Fruit fly (Drosophila melanogaster) whole organism, embryonic: ENCODE data around the gene CG7173.
A peak's percentile ranks its signal among the peaks of the same experiment; 100 is the strongest.

Experiments used
- CG10147 ChIP-seq: fragments of 200-800 bp; sonication (Bioruptor generic); optimal IDR thresholded peaks from 2 replicates; lab custom pipeline; 2019; ENCODE audit warnings: missing biosample characterization, mild to moderate bottlenecking, missing genetic modification characterization, moderate library complexity
- CG10543 ChIP-seq: fragments of 200-800 bp; sonication (Bioruptor generic); optimal IDR thresholded peaks from 3 replicates; lab custom pipeline; 2017; ENCODE audit warnings: missing biosample characterization, mild to moderate bottlenecking, missing genetic modification characterization, moderate library complexity
- CG11093 ChIP-seq: fragments of 200-800 bp; sonication (Bioruptor generic); IDR thresholded peaks from 3 replicates; pipeline ENCODE4 v1.3.6; 2022; ENCODE audit warnings: missing biosample characterization, missing genetic modification characterization
- CG11696 ChIP-seq: fragments of 200-800 bp; sonication (Bioruptor generic); IDR thresholded peaks from 2 replicates; pipeline ENCODE4 v1.3.6; 2022; ENCODE audit warnings: missing biosample characterization, missing genetic modification characterization
- CG12299 ChIP-seq: fragments of 200-800 bp; sonication (Bioruptor generic); optimal IDR thresholded peaks from 2 replicates; lab custom pipeline; 2018; ENCODE audit warnings: missing biosample characterization, mild to moderate bottlenecking, missing genetic modification characterization
- CG12942 ChIP-seq: fragments of 200-800 bp; sonication (Bioruptor generic); optimal IDR thresholded peaks from 3 replicates; lab custom pipeline; 2016; ENCODE audit warnings: missing biosample characterization, missing genetic modification characterization
- CG15514 ChIP-seq: fragments of 200-800 bp; sonication (Bioruptor generic); optimal IDR thresholded peaks from 3 replicates; lab custom pipeline; 2017; ENCODE audit warnings: missing biosample characterization, missing genetic modification characterization, mild to moderate bottlenecking, moderate library complexity, missing genetic modification reagents
- CG16779 ChIP-seq: fragments of 200-800 bp; sonication (Bioruptor generic); IDR thresholded peaks from 2 replicates; pipeline ENCODE4 v1.3.6; 2022; ENCODE audit warnings: missing biosample characterization, missing genetic modification characterization
- CG16863 ChIP-seq: fragments of 200-800 bp; sonication (Bioruptor generic); optimal IDR thresholded peaks from 3 replicates; lab custom pipeline; 2016; ENCODE audit warnings: missing biosample characterization, missing genetic modification characterization
- CG17361 ChIP-seq: fragments of 200-800 bp; sonication (Bioruptor generic); IDR thresholded peaks from 3 replicates; pipeline ENCODE4 v1.3.6; 2022; ENCODE audit warnings: missing biosample characterization, missing genetic modification characterization
- CG17568 ChIP-seq: fragments of 200-800 bp; sonication (Bioruptor generic); optimal IDR thresholded peaks from 2 replicates; lab custom pipeline; 2018; ENCODE audit warnings: missing biosample characterization, mild to moderate bottlenecking, missing genetic modification characterization, moderate library complexity
- CG18599 ChIP-seq: fragments of 200-800 bp; sonication (Bioruptor generic); optimal IDR thresholded peaks from 3 replicates; lab custom pipeline; 2017; ENCODE audit warnings: missing biosample characterization, missing genetic modification characterization, mild to moderate bottlenecking, moderate library complexity, missing genetic modification reagents
- CG3065 ChIP-seq: fragments of 200-800 bp; sonication (Bioruptor generic); optimal IDR thresholded peaks from 2 replicates; lab custom pipeline; 2016; ENCODE audit warnings: missing biosample characterization, missing genetic modification characterization
- CG3163 ChIP-seq: fragments of 200-800 bp; sonication (Bioruptor generic); optimal IDR thresholded peaks from 3 replicates; lab custom pipeline; 2016; ENCODE audit warnings: missing biosample characterization, missing genetic modification characterization
- CG3281 ChIP-seq: fragments of 200-800 bp; sonication (Bioruptor generic); optimal IDR thresholded peaks from 3 replicates; lab custom pipeline; 2017; ENCODE audit warnings: missing biosample characterization, mild to moderate bottlenecking, missing genetic modification characterization
- CG34376 ChIP-seq: fragments of 200-800 bp; sonication (Bioruptor generic); optimal IDR thresholded peaks from 2 replicates; lab custom pipeline; 2018; ENCODE audit warnings: missing biosample characterization, mild to moderate bottlenecking, missing genetic modification characterization
- CG3838 ChIP-seq: fragments of 200-800 bp; sonication (Bioruptor generic); optimal IDR thresholded peaks from 3 replicates; lab custom pipeline; 2016; ENCODE audit warnings: missing biosample characterization, missing genetic modification characterization
- CG3995 ChIP-seq: fragments of 200-800 bp; sonication (Bioruptor generic); optimal IDR thresholded peaks from 3 replicates; lab custom pipeline; 2016; ENCODE audit warnings: missing biosample characterization, missing genetic modification characterization
- CG4854 ChIP-seq: fragments of 200-800 bp; sonication (Bioruptor generic); optimal IDR thresholded peaks from 2 replicates; lab custom pipeline; 2016; ENCODE audit warnings: missing biosample characterization, missing genetic modification characterization, inconsistent platforms
- CG5180 ChIP-seq: fragments of 200-800 bp; sonication (Bioruptor generic); optimal IDR thresholded peaks from 3 replicates; lab custom pipeline; 2017; ENCODE audit warnings: missing biosample characterization, missing genetic modification characterization, mild to moderate bottlenecking, moderate library complexity, missing genetic modification reagents
- CG8359 ChIP-seq: fragments of 200-800 bp; sonication (Bioruptor generic); optimal IDR thresholded peaks from 2 replicates; lab custom pipeline; 2017; ENCODE audit warnings: missing biosample characterization, mild to moderate bottlenecking, missing genetic modification characterization, borderline replicate concordance
- Camta ChIP-seq: fragments of 200-800 bp; sonication (Bioruptor generic); optimal IDR thresholded peaks from 2 replicates; lab custom pipeline; 2016; ENCODE audit warnings: missing biosample characterization, missing genetic modification characterization
- Eip74EF ChIP-seq, 2 experiments: fragments of 200-800 bp in 1 of 2; fragments of >200 bp in 1 of 2; sonication (Bioruptor generic) in 1 of 2; optimal IDR thresholded peaks; 2 replicates each; lab custom pipeline; 2017 to 2019; ENCODE audit warnings: missing biosample characterization in 2 of 2, missing genetic modification characterization in 2 of 2, mild to moderate bottlenecking in 1 of 2, moderate library complexity in 1 of 2
- Fer1 ChIP-seq: fragments of 200-800 bp; sonication (Bioruptor generic); optimal IDR thresholded peaks from 2 replicates; lab custom pipeline; 2017; ENCODE audit warnings: missing biosample characterization, mild to moderate bottlenecking, missing genetic modification characterization
- GATAe ChIP-seq: fragments of 200-800 bp; sonication (Bioruptor generic); conservative IDR thresholded peaks from 2 replicates; pipeline ENCODE4 v1.3.6; 2022; ENCODE audit warnings: missing biosample characterization, missing genetic modification characterization
- HHEX ChIP-seq: fragments of 200-800 bp; sonication (Bioruptor generic); optimal IDR thresholded peaks from 3 replicates; lab custom pipeline; 2017; ENCODE audit warnings: missing biosample characterization, mild to moderate bottlenecking, missing genetic modification characterization, missing genetic modification reagents
- HLH4C ChIP-seq: fragments of 200-800 bp; sonication (Bioruptor generic); IDR thresholded peaks from 3 replicates; pipeline ENCODE4 v1.3.6; 2022; ENCODE audit warnings: missing biosample characterization, missing genetic modification characterization; ENCODE audit not compliant: partially characterized antibody
- Lhr ChIP-seq: fragments of 200-800 bp; sonication (Bioruptor generic); optimal IDR thresholded peaks from 3 replicates; lab custom pipeline; 2017; ENCODE audit warnings: mild to moderate bottlenecking, missing biosample characterization, missing genetic modification reagents, missing genetic modification characterization
- MESR4 ChIP-seq: fragments of 200-800 bp; sonication (Bioruptor generic); optimal IDR thresholded peaks from 2 replicates; lab custom pipeline; 2018; ENCODE audit warnings: missing biosample characterization, mild to moderate bottlenecking, missing genetic modification characterization, moderate library complexity
- MTF-1 ChIP-seq: fragments of 200-800 bp; sonication (Bioruptor generic); optimal IDR thresholded peaks from 2 replicates; lab custom pipeline; 2018; ENCODE audit warnings: missing biosample characterization, mild to moderate bottlenecking, missing genetic modification characterization, borderline replicate concordance
- Max ChIP-seq: fragments of 200-800 bp; sonication (Bioruptor generic); optimal IDR thresholded peaks from 2 replicates; lab custom pipeline; 2016; ENCODE audit warnings: missing biosample characterization, mild to moderate bottlenecking, missing genetic modification characterization
- Med ChIP-seq: fragments of 200-800 bp; sonication (Bioruptor generic); peaks from one replicate; lab custom pipeline; 2016; ENCODE audit warnings: missing biosample characterization, missing genetic modification characterization, mild to moderate bottlenecking, inconsistent platforms, moderate library complexity
- NfI ChIP-seq: fragments of 200-800 bp; sonication (Bioruptor generic); optimal IDR thresholded peaks from 3 replicates; lab custom pipeline; 2018; ENCODE audit warnings: missing biosample characterization, mild to moderate bottlenecking, missing genetic modification characterization, moderate library complexity
- Oaz ChIP-seq: fragments of 200-800 bp; sonication (Bioruptor generic); IDR thresholded peaks from 2 replicates; pipeline ENCODE4 v1.3.6; 2022; ENCODE audit warnings: missing biosample characterization, missing genetic modification characterization
- Optix ChIP-seq: fragments of 200-800 bp; sonication (Bioruptor generic); IDR thresholded peaks from 3 replicates; pipeline ENCODE4 v1.3.6; 2022; ENCODE audit warnings: missing biosample characterization, missing genetic modification characterization
- Pdp1 ChIP-seq, 2 experiments: fragments of 200-800 bp; sonication (Bioruptor generic); optimal IDR thresholded peaks; 3 replicates each; lab custom pipeline; 2016; ENCODE audit warnings: missing biosample characterization in 2 of 2, missing genetic modification characterization in 2 of 2, mild to moderate bottlenecking in 1 of 2, moderate library complexity in 1 of 2
- Rx ChIP-seq: fragments of 200-800 bp; sonication (Bioruptor generic); IDR thresholded peaks from 2 replicates; pipeline ENCODE4 v1.3.6; 2022; ENCODE audit warnings: missing biosample characterization, missing genetic modification characterization
- amos ChIP-seq: fragments of 200-800 bp; sonication (Bioruptor generic); IDR thresholded peaks from 2 replicates; pipeline ENCODE4 v1.3.6; 2022; ENCODE audit warnings: missing biosample characterization, missing genetic modification characterization; ENCODE audit not compliant: partially characterized antibody
- ash1 ChIP-seq: fragments of 200-800 bp; sonication (Bioruptor generic); optimal IDR thresholded peaks from 2 replicates; lab custom pipeline; 2018; ENCODE audit warnings: missing biosample characterization, mild to moderate bottlenecking, missing genetic modification characterization
- az2 ChIP-seq: fragments of 200-800 bp; sonication (Bioruptor generic); optimal IDR thresholded peaks from 3 replicates; lab custom pipeline; 2016; ENCODE audit warnings: missing biosample characterization, missing genetic modification characterization
- dati ChIP-seq: fragments of 200-800 bp; sonication (Bioruptor generic); IDR thresholded peaks from 2 replicates; pipeline ENCODE4 v1.3.6; 2022; ENCODE audit warnings: missing biosample characterization, missing genetic modification characterization
- exex ChIP-seq: fragments of 200-800 bp; sonication (Bioruptor generic); optimal IDR thresholded peaks from 4 replicates; lab custom pipeline; 2018; ENCODE audit warnings: missing biosample characterization, mild to moderate bottlenecking, missing genetic modification characterization, moderate library complexity
- h ChIP-seq: fragments of >200 bp; optimal IDR thresholded peaks from 2 replicates; lab custom pipeline; 2017
- hb ChIP-seq: fragments of 200-800 bp; sonication (Bioruptor generic); IDR thresholded peaks from 3 replicates; pipeline ENCODE4 v1.3.6; 2022; ENCODE audit warnings: missing biosample characterization, missing genetic modification characterization; ENCODE audit not compliant: partially characterized antibody
- lmd ChIP-seq: fragments of 200-800 bp; sonication (Bioruptor generic); IDR thresholded peaks from 2 replicates; pipeline ENCODE4 v1.3.6; 2022; ENCODE audit warnings: missing biosample characterization, missing genetic modification characterization
- nmo ChIP-seq: fragments of 200-800 bp; sonication (Bioruptor generic); optimal IDR thresholded peaks from 2 replicates; lab custom pipeline; 2018; ENCODE audit warnings: missing biosample characterization, mild to moderate bottlenecking, missing genetic modification characterization, moderate library complexity
- otp ChIP-seq: fragments of 200-800 bp; sonication (Bioruptor generic); IDR thresholded peaks from 3 replicates; pipeline ENCODE4, ENCODE4 v1.3.6; 2022; ENCODE audit warnings: missing biosample characterization, missing genetic modification characterization
- sob ChIP-seq: fragments of 200-800 bp; sonication (Bioruptor generic); IDR thresholded peaks from 2 replicates; pipeline ENCODE4 v1.3.6; 2022; ENCODE audit warnings: missing biosample characterization, missing genetic modification characterization
- wor ChIP-seq: fragments of 200-800 bp; sonication (Bioruptor generic); IDR thresholded peaks from 2 replicates; pipeline ENCODE4 v1.3.6; 2022; ENCODE audit warnings: missing biosample characterization, missing genetic modification characterization
- z ChIP-seq: fragments of 200-800 bp; sonication (Bioruptor generic); IDR thresholded peaks from 3 replicates; pipeline ENCODE4 v1.3.6; 2022; ENCODE audit warnings: missing biosample characterization, missing genetic modification characterization
- zfh1 ChIP-seq: fragments of 200-800 bp; sonication (Bioruptor generic); IDR thresholded peaks from 3 replicates; pipeline ENCODE4 v1.3.6; 2022; ENCODE audit warnings: missing biosample characterization, missing genetic modification characterization

Gene CG7173

dm6 chr3L:21554752-21555151 lies 3.3 kb downstream of the CG7173 start, which contains the start of gene Wnk (continued):
- no peak for TF ChIP-seq otp
- peak; percentile 78 for TF ChIP-seq CG3995
- TF ChIP-seq CG3281 (GFP tag; lab: Kevin White, UChicago) = no peak
- no peak for TF ChIP-seq CG34376 (GFP tag; lab: Kevin White, UChicago)
- no peak for TF ChIP-seq Rx (GFP tag; lab: Robert Waterston, UW)
- no peak for TF ChIP-seq GATAe (GFP tag; lab: Robert Waterston, UW)
- TF ChIP-seq CG16779 (GFP tag; lab: Robert Waterston, UW) = no peak
- no peak for TF ChIP-seq CG17568
- TF ChIP-seq Oaz = no peak
- TF ChIP-seq CG5180 (GFP tag; lab: Kevin White, UChicago) = no peak
- TF ChIP-seq CG12942 (GFP tag; lab: Kevin White, UChicago) = no peak
- no peak for TF ChIP-seq CG12299 (tag; lab: Kevin White, UChicago)
- TF ChIP-seq Pdp1 (GFP tag; optimal IDR thresholded peaks at IDR 0.05; lab: Kevin White, UChicago) = peak in 1 of 2 experiments; percentile 100
- TF ChIP-seq lmd = no peak
- no peak for TF ChIP-seq CG8359 (GFP tag; lab: Kevin White, UChicago)
- TF ChIP-seq MTF-1 (GFP tag; lab: Kevin White, UChicago) = no peak
- TF ChIP-seq zfh1 (GFP tag; lab: Robert Waterston, UW) = no peak
- no peak for TF ChIP-seq CG3838 (GFP tag; lab: Kevin White, UChicago)
- no peak for TF ChIP-seq Lhr (GFP tag; lab: Kevin White, UChicago)
- TF ChIP-seq Med (GFP tag; lab: Kevin White, UChicago) = no peak
- TF ChIP-seq Max (GFP tag; lab: Kevin White, UChicago) = no peak
- TF ChIP-seq dati (GFP tag; lab: Robert Waterston, UW) = no peak
- TF ChIP-seq Camta (GFP tag; lab: Kevin White, UChicago) = no peak
- no peak for TF ChIP-seq CG3163 (GFP tag; lab: Kevin White, UChicago)
- TF ChIP-seq Optix = no peak
- TF ChIP-seq z = no peak
- no peak for TF ChIP-seq CG10543
- TF ChIP-seq h (lab: Kevin White, UChicago) = no peak
- TF ChIP-seq CG17361 = no peak
- no peak for TF ChIP-seq CG3065 (GFP tag; lab: Kevin White, UChicago)
- no peak for TF ChIP-seq HHEX (GFP tag; lab: Kevin White, UChicago)
- no peak for TF ChIP-seq Eip74EF (GFP tag; optimal IDR thresholded peaks at IDR 0.05; lab: Kevin White, UChicago)
- TF ChIP-seq wor (GFP tag; lab: Robert Waterston, UW) = no peak
- no peak for TF ChIP-seq CG18599 (GFP tag; lab: Kevin White, UChicago)
- no peak for TF ChIP-seq ash1 (GFP tag; lab: Kevin White, UChicago)
- no peak for TF ChIP-seq NfI (GFP tag; lab: Kevin White, UChicago)
- no peak for TF ChIP-seq CG10147
- no peak for TF ChIP-seq CG11696
- peak; percentile 89 for TF ChIP-seq MESR4 (GFP tag; lab: Kevin White, UChicago)
- no peak for TF ChIP-seq CG16863 (GFP tag; lab: Kevin White, UChicago)
- peak; percentile 83 for TF ChIP-seq amos (GFP tag; lab: Robert Waterston, UW)
- TF ChIP-seq az2 = no peak
- no peak for TF ChIP-seq CG11093
- no peak for TF ChIP-seq CG15514
- no peak for TF ChIP-seq exex (tag; lab: Kevin White, UChicago)
- no peak for TF ChIP-seq nmo
- peak; percentile 74 for TF ChIP-seq HLH4C (GFP tag; lab: Robert Waterston, UW)
- TF ChIP-seq CG4854 = no peak
- TF ChIP-seq Fer1 (GFP tag; lab: Kevin White, UChicago) = no peak
- 0 out of 3 replicates have a peak, but pooled peaks have one; percentile 39 for TF ChIP-seq hb (GFP tag; lab: Robert Waterston, UW)
- TF ChIP-seq sob (GFP tag; lab: Robert Waterston, UW) = no peak
